Worm (Caenorhabditis elegans): ENCODE measurements around the gene mpc-1.

The mpc-1 gene

ce11 chrIII:4435262-4435661, 22.0 kb downstream of the mpc-1 start:
- TF ChIP-seq egl-27 (tag; optimal IDR thresholded peaks at IDR 0.05) = no peak
- no peak for TF ChIP-seq lin-11 (tag; optimal IDR thresholded peaks at IDR 0.05)
- TF ChIP-seq skn-1 (tag; optimal IDR thresholded peaks at IDR 0.05) = no peak
- TF ChIP-seq crh-2 (tag; optimal IDR thresholded peaks at IDR 0.05) = no peak
- TF ChIP-seq mbf-1 (tag; optimal IDR thresholded peaks at IDR 0.05) = no peak
- no peak for TF ChIP-seq dmd-4 (tag; optimal IDR thresholded peaks at IDR 0.05)
- no peak for TF ChIP-seq ztf-1 (GFP tag; conservative IDR thresholded peaks at IDR 0.05)
- no peak for TF ChIP-seq sma-3 (GFP tag; optimal IDR thresholded peaks at IDR 0.05)
- no peak for TF ChIP-seq C34F6.9 (tag; optimal IDR thresholded peaks at IDR 0.05)
- no peak for TF ChIP-seq nhr-21 (tag; optimal IDR thresholded peaks at IDR 0.05)
- TF ChIP-seq lsy-2 (tag; optimal IDR thresholded peaks at IDR 0.05) = no peak
- no peak for TF ChIP-seq mab-5 (tag; optimal IDR thresholded peaks at IDR 0.05)
- TF ChIP-seq nhr-6 (tag; optimal IDR thresholded peaks at IDR 0.05) = no peak
- TF ChIP-seq nhr-23 (tag; optimal IDR thresholded peaks at IDR 0.05) = no peak
- TF ChIP-seq unc-39 (tag; optimal IDR thresholded peaks at IDR 0.05) = no peak
- no peak for TF ChIP-seq lin-13 (GFP tag; optimal IDR thresholded peaks at IDR 0.05)
- TF ChIP-seq mdl-1 (tag; optimal IDR thresholded peaks at IDR 0.05) = no peak
- no peak for TF ChIP-seq Y55F3AM.14 (GFP tag; optimal IDR thresholded peaks at IDR 0.05)

DNA sequence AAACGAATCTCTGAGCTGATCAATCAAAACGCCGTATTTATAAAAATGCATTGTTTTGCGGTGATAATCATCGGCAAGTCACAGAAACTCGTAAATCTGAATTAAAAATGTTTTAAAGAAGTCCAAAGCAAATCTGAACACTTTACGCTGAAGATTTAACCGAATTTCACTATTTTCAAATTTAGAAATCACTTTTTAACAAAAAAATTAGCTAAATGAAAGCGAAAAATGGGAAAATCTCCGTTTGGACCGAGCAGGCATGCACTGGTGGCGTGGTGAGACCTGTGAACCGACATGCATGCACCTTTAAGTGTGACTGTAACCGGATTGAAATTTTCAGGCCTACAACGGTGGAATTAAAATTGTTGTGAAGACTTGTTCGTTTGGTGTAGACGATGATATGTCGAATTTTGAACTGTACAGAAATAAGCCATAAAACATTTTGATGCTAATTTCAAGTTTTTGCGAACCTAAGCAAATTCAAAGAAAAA, 26.3 kb downstream of the mpc-1 start, which contains the start of gene C28A5.2:
Gene C28A5.2, minus strand, starts transcription at position 51 of the 491 bp plus-strand sequence.
- TF ChIP-seq ceh-82 (tag; optimal IDR thresholded peaks at IDR 0.05) (no peak), ztf-11 (tag; optimal IDR thresholded peaks at IDR 0.05) (no peak), nhr-129 (tag; optimal IDR thresholded peaks at IDR 0.05) (no peak), nhr-77 (tag; optimal IDR thresholded peaks at IDR 0.05) (no peak), Y55F3AM.14 (GFP tag; optimal IDR thresholded peaks at IDR 0.05) (no peak), nhr-10 (tag; optimal IDR thresholded peaks at IDR 0.05) (no peak), nhr-11 (tag; optimal IDR thresholded peaks at IDR 0.05) (no peak), sem-4 (tag; optimal IDR thresholded peaks at IDR 0.05) (no peak), peb-1 (tag; optimal IDR thresholded peaks at IDR 0.05) (no peak), elt-1 (tag; optimal IDR thresholded peaks at IDR 0.05) (no peak), crh-2 (tag; optimal IDR thresholded peaks at IDR 0.05) (no peak), mbf-1 (tag; optimal IDR thresholded peaks at IDR 0.05) (no peak), lin-13 (GFP tag; optimal IDR thresholded peaks at IDR 0.05) (no peak)

- no peak for TF ChIP-seq nhr-77 (tag; optimal IDR thresholded peaks at IDR 0.05)
Measured at ce11 chrIII:4441781-4442180, 28.5 kb downstream of the mpc-1 start, which contains the start of gene nex-3. nex-3 (plus strand) TSS chrIII:4442081.

DNA sequence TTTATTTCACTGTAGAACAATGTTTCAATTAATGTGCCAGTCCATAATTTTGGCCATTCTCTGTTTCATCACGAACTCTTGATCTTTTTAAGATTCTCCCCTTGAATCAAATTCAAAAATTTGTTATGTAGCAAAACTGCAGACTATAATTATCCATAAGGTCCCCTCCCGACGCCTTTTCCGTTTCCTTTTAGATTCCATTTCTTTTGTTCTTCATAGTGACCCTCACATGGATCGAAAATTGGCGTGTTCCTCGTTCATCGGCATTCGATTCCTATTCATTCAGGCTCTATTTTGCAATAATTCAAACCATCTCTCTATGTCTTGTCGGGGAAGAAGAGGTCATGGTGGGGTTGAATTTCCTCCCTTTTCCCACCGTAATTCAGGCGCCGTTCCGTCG, 31.2 kb downstream of the mpc-1 start:
- TF ChIP-seq aly-2 (tag; optimal IDR thresholded peaks at IDR 0.05) (no peak), crh-2 (tag; optimal IDR thresholded peaks at IDR 0.05) (no peak), zag-1 (tag; optimal IDR thresholded peaks at IDR 0.05) (no peak), mdl-1 (tag; optimal IDR thresholded peaks at IDR 0.05) (no peak), nhr-237 (tag; optimal IDR thresholded peaks at IDR 0.05) (no peak), nhr-129 (tag; optimal IDR thresholded peaks at IDR 0.05) (no peak), nhr-6 (tag; optimal IDR thresholded peaks at IDR 0.05) (no peak), ztf-1 (GFP tag; conservative IDR thresholded peaks at IDR 0.05) (no peak), sem-4 (tag; optimal IDR thresholded peaks at IDR 0.05) (no peak), lin-11 (tag; optimal IDR thresholded peaks at IDR 0.05) (no peak), dmd-4 (tag; optimal IDR thresholded peaks at IDR 0.05) (no peak), nhr-21 (tag; optimal IDR thresholded peaks at IDR 0.05) (no peak), ztf-11 (tag; optimal IDR thresholded peaks at IDR 0.05) (no peak), snpc-4 (tag; optimal IDR thresholded peaks at IDR 0.05) (no peak)

DNA sequence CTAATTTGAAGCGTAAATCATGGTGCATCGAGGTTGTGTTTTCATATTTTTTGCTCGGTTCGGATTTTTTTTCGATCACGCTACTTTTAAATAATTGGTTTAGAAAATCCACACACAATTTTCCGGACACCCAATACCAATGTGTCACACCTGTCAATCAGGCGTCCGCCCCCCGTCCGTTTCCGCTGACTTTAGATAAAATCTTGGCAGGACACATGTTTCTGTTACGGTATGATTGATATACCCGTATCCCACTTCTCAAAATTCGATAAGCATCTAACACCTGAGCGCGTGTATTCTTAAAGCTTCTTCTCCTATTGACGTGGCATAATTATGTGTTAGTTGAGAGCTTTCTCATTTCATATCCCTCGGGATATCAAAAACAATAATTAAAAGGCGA, 34.8 kb downstream of the mpc-1 start:
- TF ChIP-seq unc-62 (GFP tag; optimal IDR thresholded peaks at IDR 0.05) (no peak), mbf-1 (tag; optimal IDR thresholded peaks at IDR 0.05) (no peak), ztf-11 (tag; optimal IDR thresholded peaks at IDR 0.05) (no peak), Y55F3AM.14 (GFP tag; optimal IDR thresholded peaks at IDR 0.05) (no peak), mab-5 (tag; optimal IDR thresholded peaks at IDR 0.05) (no peak), ztf-4 (tag; optimal IDR thresholded peaks at IDR 0.05) (no peak), elt-3 (tag; optimal IDR thresholded peaks at IDR 0.05) (no peak)

Measured in whole organism, L2 larva.